Fruit fly (Drosophila melanogaster) whole organism, pupa: ENCODE measurements around the gene ND-13B.

Experiments
- CG10348 ChIP-seq: fragments of 200-800 bp; sonication (Bioruptor generic); IDR thresholded peaks from 2 replicates; pipeline ENCODE4 v1.3.6; 2022; ENCODE audit warnings: missing biosample characterization, missing genetic modification characterization
- CG12605 ChIP-seq: fragments of 200-800 bp; sonication (Bioruptor generic); IDR thresholded peaks from 2 replicates; pipeline ENCODE4 v1.3.6; 2022; ENCODE audit warnings: missing biosample characterization, missing genetic modification characterization
- CG13204 ChIP-seq: fragments of 200-800 bp; sonication (Bioruptor generic); optimal IDR thresholded peaks from 2 replicates; lab custom pipeline; 2018; ENCODE audit warnings: missing biosample characterization, mild to moderate bottlenecking, missing genetic modification characterization, moderate library complexity
- CG14655 ChIP-seq: fragments of 200-800 bp; sonication (Bioruptor generic); optimal IDR thresholded peaks from 3 replicates; lab custom pipeline; 2017; ENCODE audit warnings: mild to moderate bottlenecking, missing biosample characterization, missing genetic modification reagents, missing genetic modification characterization
- CG15710 ChIP-seq: fragments of 200-800 bp; sonication (Bioruptor generic); optimal IDR thresholded peaks from 2 replicates; lab custom pipeline; 2018; ENCODE audit warnings: missing biosample characterization, mild to moderate bottlenecking, missing genetic modification characterization, moderate library complexity
- CG17806 ChIP-seq: fragments of 200-800 bp; sonication (Bioruptor generic); optimal IDR thresholded peaks from 2 replicates; lab custom pipeline; 2018; ENCODE audit warnings: missing biosample characterization, mild to moderate bottlenecking, missing genetic modification characterization, moderate library complexity
- CG32121 ChIP-seq: fragments of 200-800 bp; sonication (Bioruptor generic); IDR thresholded peaks from 2 replicates; pipeline ENCODE4 v1.3.6; 2022; ENCODE audit warnings: missing biosample characterization, missing genetic modification characterization
- CG34367 ChIP-seq: fragments of 200-800 bp; sonication (Bioruptor generic); optimal IDR thresholded peaks from 2 replicates; lab custom pipeline; 2018; ENCODE audit warnings: missing biosample characterization, mild to moderate bottlenecking, missing genetic modification characterization
- CG4496 ChIP-seq: fragments of 200-800 bp; sonication (Bioruptor generic); IDR thresholded peaks from 3 replicates; pipeline ENCODE4 v1.3.6; 2022; ENCODE audit warnings: missing biosample characterization, missing genetic modification characterization
- CG8159 ChIP-seq: fragments of 200-800 bp; sonication (Bioruptor generic); optimal IDR thresholded peaks from 3 replicates; lab custom pipeline; 2018; ENCODE audit warnings: missing biosample characterization, mild to moderate bottlenecking, missing genetic modification characterization, moderate library complexity
- CG8301 ChIP-seq: fragments of 200-800 bp; sonication (Bioruptor generic); optimal IDR thresholded peaks from 2 replicates; lab custom pipeline; 2018; ENCODE audit warnings: missing biosample characterization, mild to moderate bottlenecking, missing genetic modification characterization
- CG9948 ChIP-seq: fragments of 200-800 bp; sonication (Bioruptor generic); optimal IDR thresholded peaks from 2 replicates; lab custom pipeline; 2018; ENCODE audit warnings: missing biosample characterization, mild to moderate bottlenecking, missing genetic modification characterization, moderate library complexity
- D1 ChIP-seq: fragments of 200-800 bp; sonication (Bioruptor generic); optimal IDR thresholded peaks from 2 replicates; lab custom pipeline; 2018; ENCODE audit warnings: missing biosample characterization, mild to moderate bottlenecking, missing genetic modification characterization, moderate library complexity
- EcR ChIP-seq: fragments of 200-800 bp; sonication (Bioruptor generic); optimal IDR thresholded peaks from 3 replicates; lab custom pipeline; 2019; ENCODE audit warnings: missing biosample characterization, missing genetic modification characterization, mild to moderate bottlenecking, moderate library complexity, missing genetic modification reagents
- Ets98B ChIP-seq: fragments of 200-800 bp; sonication (Bioruptor generic); IDR thresholded peaks from 2 replicates; pipeline ENCODE4 v1.3.6; 2022; ENCODE audit warnings: missing biosample characterization, missing genetic modification characterization
- Pif1A ChIP-seq: fragments of 200-800 bp; sonication (Bioruptor generic); optimal IDR thresholded peaks from 3 replicates; lab custom pipeline; 2016; ENCODE audit warnings: missing biosample characterization, missing genetic modification characterization
- Pif1B ChIP-seq: fragments of 200-800 bp; sonication (Bioruptor generic); optimal IDR thresholded peaks from 3 replicates; lab custom pipeline; 2016; ENCODE audit warnings: missing biosample characterization, missing genetic modification characterization
- Snoo ChIP-seq: fragments of 200-800 bp; sonication (Bioruptor generic); optimal IDR thresholded peaks from 3 replicates; lab custom pipeline; 2017; ENCODE audit warnings: missing biosample characterization, mild to moderate bottlenecking, missing genetic modification characterization, inconsistent platforms
- fd96Ca ChIP-seq: fragments of 200-800 bp; sonication (Bioruptor generic); IDR thresholded peaks from 3 replicates; pipeline ENCODE4 v1.3.6; 2022; ENCODE audit warnings: missing biosample characterization, missing genetic modification characterization
- gl ChIP-seq: fragments of 200-800 bp; sonication (Bioruptor generic); optimal IDR thresholded peaks from 2 replicates; lab custom pipeline; 2018; ENCODE audit warnings: missing biosample characterization, mild to moderate bottlenecking, missing genetic modification characterization
- rn ChIP-seq: fragments of 200-800 bp; sonication (Bioruptor generic); IDR thresholded peaks from 2 replicates; pipeline ENCODE4 v1.3.6; 2022; ENCODE audit warnings: missing biosample characterization, missing genetic modification characterization

ND-13B gene

DNA sequence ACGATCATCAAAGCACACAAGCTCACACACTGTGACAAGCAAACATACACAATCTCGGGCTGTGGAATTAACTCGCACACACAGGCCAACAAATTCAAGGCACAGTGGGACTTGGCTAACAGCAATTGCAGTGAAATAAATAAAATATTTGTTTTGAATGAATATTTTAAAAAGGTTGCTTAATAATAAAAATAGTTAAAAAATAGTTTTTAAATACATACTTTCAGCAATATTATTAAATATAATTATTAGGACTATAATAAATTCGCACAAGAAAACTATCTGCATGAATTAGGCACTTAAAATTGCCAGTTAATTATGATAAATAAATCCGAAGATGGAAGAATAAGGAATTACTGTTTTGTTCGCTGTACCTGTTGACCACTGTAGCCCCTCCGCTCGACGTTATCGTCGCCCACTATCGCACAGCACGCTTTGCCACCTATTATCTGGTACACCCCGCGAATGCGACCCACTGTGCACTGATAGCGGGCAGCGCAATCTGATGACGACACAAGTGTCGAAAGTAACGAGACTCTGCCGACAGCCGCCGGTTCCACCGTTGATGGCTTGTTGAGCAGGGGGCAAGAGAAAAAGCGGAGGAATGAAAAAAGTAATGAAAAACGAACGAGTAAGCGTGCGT, 11.1 kb downstream of the ND-13B start:
- TF ChIP-seq CG15710 (tag; lab: Kevin White, UChicago) (peak; percentile 95), CG8301 (tag; lab: Kevin White, UChicago) (peak; percentile 96), fd96Ca (peak; percentile 91), CG13204 (peak; percentile 88), CG12605 (GFP tag; lab: Robert Waterston, UW) (peak; percentile 83), CG4496 (GFP tag; lab: Robert Waterston, UW) (peak; percentile 93), CG9948 (tag; lab: Kevin White, UChicago) (peak; percentile 96), EcR (GFP tag; lab: Kevin White, UChicago) (no peak), CG8159 (tag; lab: Kevin White, UChicago) (peak; percentile 97), gl (tag; lab: Kevin White, UChicago) (peak; percentile 55), CG10348 (GFP tag; lab: Robert Waterston, UW) (peak; percentile 89), D1 (peak; percentile 96), CG14655 (GFP tag; lab: Kevin White, UChicago) (peak; percentile 99), CG17806 (peak; percentile 92), Snoo (tag; lab: Kevin White, UChicago) (peak; percentile 98), CG34367 (peak; percentile 90), Ets98B (peak; percentile 91), rn (peak; percentile 82), CG32121 (GFP tag; lab: Robert Waterston, UW) (peak; percentile 97), Pif1A (GFP tag; lab: Kevin White, UChicago) (peak; percentile 87), Pif1B (GFP tag; lab: Kevin White, UChicago) (peak; percentile 89)

DNA sequence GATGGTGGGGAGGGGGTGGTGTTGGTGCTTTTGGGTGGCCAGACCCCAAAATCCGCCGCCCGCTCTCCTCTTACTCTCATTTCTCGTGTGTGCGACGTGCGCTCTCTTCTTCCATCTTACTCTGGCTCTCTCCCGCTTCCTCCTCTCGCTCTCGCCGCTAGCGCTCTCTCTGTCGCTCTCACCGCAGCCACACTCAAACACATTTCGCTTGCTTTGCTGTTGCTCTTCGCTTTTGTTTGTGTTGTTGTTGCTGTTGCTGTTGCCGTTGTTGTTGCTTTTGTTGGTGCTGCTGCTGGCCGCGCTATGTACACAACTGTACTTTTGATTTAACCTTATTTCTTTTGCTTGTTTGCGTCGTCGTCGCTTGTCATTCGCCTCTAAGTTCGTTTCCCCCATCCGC, 12.1 kb downstream of the ND-13B start:
- TF ChIP-seq rn (no peak), CG32121 (GFP tag; lab: Robert Waterston, UW) (peak; percentile 44), CG4496 (GFP tag; lab: Robert Waterston, UW) (peak; percentile 65), CG8301 (tag; lab: Kevin White, UChicago) (no peak), CG14655 (GFP tag; lab: Kevin White, UChicago) (no peak), Pif1B (GFP tag; lab: Kevin White, UChicago) (no peak), CG34367 (no peak), D1 (no peak), CG9948 (tag; lab: Kevin White, UChicago) (no peak), CG12605 (GFP tag; lab: Robert Waterston, UW) (peak; percentile 62), CG17806 (no peak), CG15710 (tag; lab: Kevin White, UChicago) (no peak), CG10348 (GFP tag; lab: Robert Waterston, UW) (no peak), Ets98B (peak; percentile 59; the same call in 1 of the 2 replicates), CG8159 (tag; lab: Kevin White, UChicago) (peak; percentile 2), Pif1A (GFP tag; lab: Kevin White, UChicago) (no peak), CG13204 (peak; percentile 80), EcR (GFP tag; lab: Kevin White, UChicago) (peak; percentile 53), fd96Ca (no peak; the same call in 2 of the 3 replicates), gl (tag; lab: Kevin White, UChicago) (no peak)

DNA sequence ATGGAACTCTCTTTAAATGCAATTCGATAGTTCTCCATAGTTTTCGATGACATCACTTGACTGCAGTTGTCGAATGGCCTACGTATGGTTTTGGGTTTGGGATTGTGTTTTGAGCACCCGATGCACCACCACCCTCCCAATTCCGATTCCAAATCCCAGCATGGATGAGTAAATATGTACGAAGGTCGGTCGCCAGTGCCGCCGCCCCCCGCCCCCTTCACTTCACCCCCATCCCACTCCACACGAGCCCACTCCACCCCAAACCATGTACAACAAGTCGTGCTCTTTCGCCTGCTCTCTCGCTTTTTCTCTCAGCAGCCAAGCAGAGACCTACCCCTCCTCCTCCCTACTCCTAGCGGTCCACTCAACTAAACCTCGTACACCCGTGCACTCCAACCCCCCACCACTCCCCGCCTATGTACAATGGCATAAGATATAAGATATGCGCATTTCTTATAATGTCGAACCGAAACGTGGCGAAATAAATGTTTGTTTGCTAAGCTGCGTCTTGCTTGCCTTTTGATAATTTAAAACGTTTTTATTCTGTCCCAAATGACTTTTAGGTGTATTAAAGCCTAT, 13.1 kb downstream of the ND-13B start:
- 0 out of 3 replicates have a peak, but pooled peaks have one; percentile 31 for TF ChIP-seq fd96Ca
- no peak for TF ChIP-seq Snoo (tag; lab: Kevin White, UChicago)
- peak; percentile 28 for TF ChIP-seq EcR (GFP tag; lab: Kevin White, UChicago)
- TF ChIP-seq CG13204: peak; percentile 58
- peak; percentile 47; the same call in 1 of the 2 replicates for TF ChIP-seq CG12605 (GFP tag; lab: Robert Waterston, UW)
- no peak for TF ChIP-seq CG15710 (tag; lab: Kevin White, UChicago)
- no peak for TF ChIP-seq CG8159 (tag; lab: Kevin White, UChicago)
- TF ChIP-seq CG34367: no peak
- no peak for TF ChIP-seq Pif1A (GFP tag; lab: Kevin White, UChicago)
- TF ChIP-seq CG9948 (tag; lab: Kevin White, UChicago): no peak
- peak; percentile 59; the same call in 1 of the 3 replicates for TF ChIP-seq CG4496 (GFP tag; lab: Robert Waterston, UW)
- peak; percentile 35; the same call in 1 of the 2 replicates for TF ChIP-seq Ets98B
- TF ChIP-seq D1: no peak
- TF ChIP-seq CG14655 (GFP tag; lab: Kevin White, UChicago): no peak
- TF ChIP-seq gl (tag; lab: Kevin White, UChicago): no peak
- TF ChIP-seq rn: no peak
- TF ChIP-seq Pif1B (GFP tag; lab: Kevin White, UChicago): no peak
- TF ChIP-seq CG32121 (GFP tag; lab: Robert Waterston, UW): peak; percentile 59; the same call in 1 of the 2 replicates
- TF ChIP-seq CG17806: no peak
- no peak for TF ChIP-seq CG10348 (GFP tag; lab: Robert Waterston, UW)
- TF ChIP-seq CG8301 (tag; lab: Kevin White, UChicago): no peak

DNA sequence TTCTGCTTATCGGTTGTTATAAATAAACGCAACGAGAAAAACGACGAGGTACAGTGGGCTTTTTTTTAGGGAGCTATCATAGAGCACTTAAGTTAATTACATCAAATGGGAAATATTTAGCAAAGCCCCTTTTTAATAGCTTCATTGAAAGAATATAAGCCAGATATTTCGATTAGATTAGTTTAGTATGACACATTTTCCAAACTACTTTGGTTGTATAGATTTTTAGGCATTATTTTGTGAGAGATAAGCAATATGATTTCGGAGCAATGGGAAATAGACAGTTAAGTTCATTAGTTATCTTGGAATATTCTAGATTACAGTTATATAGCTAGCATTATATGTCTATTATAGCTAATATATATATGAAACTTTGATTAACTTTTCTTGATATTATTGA, 13.7 kb downstream of the ND-13B start:
- TF ChIP-seq CG10348 (GFP tag; lab: Robert Waterston, UW) (no peak), rn (no peak), CG15710 (tag; lab: Kevin White, UChicago) (no peak), CG8159 (tag; lab: Kevin White, UChicago) (no peak), EcR (GFP tag; lab: Kevin White, UChicago) (no peak), Snoo (tag; lab: Kevin White, UChicago) (no peak), CG4496 (GFP tag; lab: Robert Waterston, UW) (no peak), CG13204 (no peak), CG9948 (tag; lab: Kevin White, UChicago) (no peak), CG12605 (GFP tag; lab: Robert Waterston, UW) (no peak), Pif1A (GFP tag; lab: Kevin White, UChicago) (no peak), fd96Ca (no peak), Ets98B (no peak), CG14655 (GFP tag; lab: Kevin White, UChicago) (no peak), CG32121 (GFP tag; lab: Robert Waterston, UW) (no peak), gl (tag; lab: Kevin White, UChicago) (no peak), Pif1B (GFP tag; lab: Kevin White, UChicago) (no peak), CG17806 (no peak), CG34367 (no peak), CG8301 (tag; lab: Kevin White, UChicago) (no peak)
